Worm (Caenorhabditis elegans) whole organism, early embryonic: ENCODE data around the gene F32D8.2.

Source experiments
- ets-7 ChIP-seq: sonication (generic microtip); optimal IDR thresholded peaks from 2 replicates; lab custom pipeline; 2016; ENCODE audit warnings: missing genotype, missing genetic modification characterization, missing compliant biosample characterization
- hmg-4 ChIP-seq: fragments of 200-800 bp; sonication (Bioruptor generic); optimal IDR thresholded peaks from 2 replicates; lab custom pipeline; 2018; ENCODE audit warnings: mild to moderate bottlenecking, missing genetic modification characterization, missing compliant biosample characterization
- sea-1 ChIP-seq: fragments of 200-800 bp; sonication (Bioruptor generic); conservative IDR thresholded peaks from 2 replicates; pipeline ENCODE4 v1.3.6; 2022; ENCODE audit warnings: missing genetic modification characterization, missing compliant biosample characterization
- tra-4 ChIP-seq: sonication (generic microtip); optimal IDR thresholded peaks from 2 replicates; lab custom pipeline; 2017; ENCODE audit warnings: missing genetic modification characterization, missing compliant biosample characterization

ce11 chrV:10915922-10916321 lies 32.3 kb downstream of the F32D8.2 start:
- TF ChIP-seq hmg-4 (GFP tag; lab: Kevin White, UChicago) (no peak), ets-7 (tag; lab: Kevin White, UChicago) (no peak), tra-4 (no peak), sea-1 (GFP tag; lab: Robert Waterston, UW) (no peak)
